Worm (Caenorhabditis elegans): ENCODE measurements around the gene K02E11.5.

The K02E11.5 gene

ce11 chrV:14285803-14286202 lies 33.7 kb downstream of the K02E11.5 start, which contains the start of gene F40G12.11:
F40G12.11 (plus strand) TSS chrV:14286171.
- TF ChIP-seq zag-1 (tag; optimal IDR thresholded peaks at IDR 0.05), result no peak
- TF ChIP-seq elt-1 (tag; optimal IDR thresholded peaks at IDR 0.05), result no peak
- no peak for TF ChIP-seq egl-27 (tag; optimal IDR thresholded peaks at IDR 0.05)
- TF ChIP-seq sea-2 (GFP tag; optimal IDR thresholded peaks at IDR 0.05), result no peak
- TF ChIP-seq nhr-77 (tag; optimal IDR thresholded peaks at IDR 0.05), result no peak
- TF ChIP-seq nhr-25 (tag; optimal IDR thresholded peaks at IDR 0.05), result no peak
- TF ChIP-seq ceh-28 (tag; optimal IDR thresholded peaks at IDR 0.05), result no peak
- TF ChIP-seq mdl-1 (tag; optimal IDR thresholded peaks at IDR 0.05), result no peak
- no peak for TF ChIP-seq ztf-4 (tag; optimal IDR thresholded peaks at IDR 0.05)
- no peak for TF ChIP-seq nhr-12 (tag; optimal IDR thresholded peaks at IDR 0.05)
- TF ChIP-seq nhr-67 (tag; optimal IDR thresholded peaks at IDR 0.05), result no peak
- no peak for TF ChIP-seq mml-1 (tag; optimal IDR thresholded peaks at IDR 0.05)
- TF ChIP-seq lin-15B (tag; optimal IDR thresholded peaks at IDR 0.05), result no peak
- TF ChIP-seq tbx-2 (tag; optimal IDR thresholded peaks at IDR 0.05), result no peak
- TF ChIP-seq fkh-2 (tag; optimal IDR thresholded peaks at IDR 0.05), result no peak
- no peak for TF ChIP-seq ama-1 (optimal IDR thresholded peaks at IDR 0.05)

ce11 chrV:14289363-14289762 lies 37.2 kb downstream of the K02E11.5 start, which contains the start of gene F14D7.1:
F14D7.1 (minus strand) TSS chrV:14289463.
- no peak for TF ChIP-seq sea-2 (GFP tag; optimal IDR thresholded peaks at IDR 0.05)
- no peak for TF ChIP-seq mdl-1 (tag; optimal IDR thresholded peaks at IDR 0.05)
- TF ChIP-seq lsy-12 (tag; optimal IDR thresholded peaks at IDR 0.05), result no peak
- no peak for TF ChIP-seq ceh-9 (tag; optimal IDR thresholded peaks at IDR 0.05)

ce11 chrV:14290636-14291035 lies 38.5 kb downstream of the K02E11.5 start, which contains the start of gene F14D7.18:
F14D7.18 (minus strand) TSS chrV:14290736.
- no peak for TF ChIP-seq egl-5 (tag; optimal IDR thresholded peaks at IDR 0.05)
- no peak for TF ChIP-seq elt-3 (tag; optimal IDR thresholded peaks at IDR 0.05)
- TF ChIP-seq ceh-82 (tag; optimal IDR thresholded peaks at IDR 0.05), result no peak
- TF ChIP-seq nhr-237 (tag; optimal IDR thresholded peaks at IDR 0.05), result no peak
- no peak for TF ChIP-seq snpc-4 (tag; optimal IDR thresholded peaks at IDR 0.05)
- TF ChIP-seq egl-27 (tag; optimal IDR thresholded peaks at IDR 0.05), result no peak
- TF ChIP-seq eor-1 (tag; optimal IDR thresholded peaks at IDR 0.05), result no peak
- no peak for TF ChIP-seq ama-1 (optimal IDR thresholded peaks at IDR 0.05)
- TF ChIP-seq nhr-28 (tag; optimal IDR thresholded peaks at IDR 0.05), result no peak
- no peak for TF ChIP-seq elt-2 (tag; optimal IDR thresholded peaks at IDR 0.05)
- TF ChIP-seq ceh-9 (tag; optimal IDR thresholded peaks at IDR 0.05), result no peak

ce11 chrV:14293667-14294194 lies 41.6 kb downstream of the K02E11.5 start, which contains the start of gene F14D7.2:
F14D7.2 (minus strand) TSS chrV:14293717.
- no peak for TF ChIP-seq fkh-10 (GFP tag; optimal IDR thresholded peaks at IDR 0.05)

ce11 chrV:14294396-14294795 lies 42.3 kb downstream of the K02E11.5 start, which contains the start of gene F14D7.9:
F14D7.9 (plus strand) TSS chrV:14294696.
- no peak for TF ChIP-seq nhr-12 (tag; optimal IDR thresholded peaks at IDR 0.05)
- TF ChIP-seq R02D3.7 (tag; optimal IDR thresholded peaks at IDR 0.05), result no peak
- no peak for TF ChIP-seq aly-2 (tag; optimal IDR thresholded peaks at IDR 0.05)
- TF ChIP-seq lin-39 (tag; optimal IDR thresholded peaks at IDR 0.05), result no peak
- TF ChIP-seq nfya-1 (tag; optimal IDR thresholded peaks at IDR 0.05; ENCODE audit: insufficient read depth), result no peak
- TF ChIP-seq nhr-43 (tag; optimal IDR thresholded peaks at IDR 0.05; ENCODE audit: poor library complexity, severe bottlenecking), result no peak
- no peak for TF ChIP-seq elt-3 (tag; optimal IDR thresholded peaks at IDR 0.05)
- TF ChIP-seq lin-15B (tag; optimal IDR thresholded peaks at IDR 0.05), result no peak
- no peak for TF ChIP-seq ceh-28 (tag; optimal IDR thresholded peaks at IDR 0.05)
- no peak for TF ChIP-seq unc-62 (GFP tag; optimal IDR thresholded peaks at IDR 0.05)
- no peak for TF ChIP-seq ceh-82 (tag; optimal IDR thresholded peaks at IDR 0.05)
- no peak for TF ChIP-seq fkh-10 (GFP tag; optimal IDR thresholded peaks at IDR 0.05)
- TF ChIP-seq egl-27 (tag; optimal IDR thresholded peaks at IDR 0.05), result no peak
- no peak for TF ChIP-seq fos-1 (tag; optimal IDR thresholded peaks at IDR 0.05)
- TF ChIP-seq egl-5 (tag; optimal IDR thresholded peaks at IDR 0.05), result no peak
- TF ChIP-seq mdl-1 (tag; optimal IDR thresholded peaks at IDR 0.05), result no peak
- TF ChIP-seq skn-1 (tag; optimal IDR thresholded peaks at IDR 0.05), result no peak
- TF ChIP-seq snpc-4 (tag; optimal IDR thresholded peaks at IDR 0.05), result no peak
- no peak for TF ChIP-seq lsy-12 (tag; optimal IDR thresholded peaks at IDR 0.05)
